Worm (Caenorhabditis elegans): ENCODE results near the gene Y56A3A.31.

The Y56A3A.31 gene

DNA sequence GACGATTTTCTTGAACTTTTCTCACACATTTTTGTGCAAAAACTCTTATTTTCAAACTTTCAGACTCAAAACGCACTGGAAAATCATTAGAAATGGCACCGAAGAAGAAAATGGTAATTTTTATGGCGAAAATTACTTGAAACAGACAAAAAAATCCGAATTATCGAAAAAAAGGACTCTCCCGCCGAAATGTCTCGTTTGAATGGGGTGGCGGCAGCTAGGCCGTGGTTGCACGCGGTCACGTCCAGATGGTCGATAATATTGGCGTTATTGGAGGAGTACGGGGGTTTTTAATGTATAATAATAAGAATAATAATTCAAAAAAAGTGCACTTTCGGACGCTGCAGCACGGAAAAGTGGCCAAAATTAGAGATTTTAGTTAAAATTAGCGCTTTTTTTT, at the start of gene Y56A3A.31:
Gene Y56A3A.31, plus strand, starts transcription at position 64 of the 400 bp plus-strand sequence.
- TF ChIP-seq zip-4 (GFP tag; optimal IDR thresholded peaks at IDR 0.05) (no peak), lin-39 (tag; optimal IDR thresholded peaks at IDR 0.05) (no peak), lin-35 (GFP tag; optimal IDR thresholded peaks at IDR 0.05) (peak; percentile 25 to 81), efl-1 (optimal IDR thresholded peaks at IDR 0.05) (peak; percentile 79 to 87), efl-1 (GFP tag; optimal IDR thresholded peaks at IDR 0.05 in 1 of 2) (peak; percentile 75 to 98), nhr-85 (tag) (peak; percentile 46), dpl-1 (GFP tag; optimal IDR thresholded peaks at IDR 0.05) (peak; percentile 39 to 80 (median 73)), mdl-1 (tag; optimal IDR thresholded peaks at IDR 0.05) (peak in 1 of 2 experiments; percentile 4)

DNA sequence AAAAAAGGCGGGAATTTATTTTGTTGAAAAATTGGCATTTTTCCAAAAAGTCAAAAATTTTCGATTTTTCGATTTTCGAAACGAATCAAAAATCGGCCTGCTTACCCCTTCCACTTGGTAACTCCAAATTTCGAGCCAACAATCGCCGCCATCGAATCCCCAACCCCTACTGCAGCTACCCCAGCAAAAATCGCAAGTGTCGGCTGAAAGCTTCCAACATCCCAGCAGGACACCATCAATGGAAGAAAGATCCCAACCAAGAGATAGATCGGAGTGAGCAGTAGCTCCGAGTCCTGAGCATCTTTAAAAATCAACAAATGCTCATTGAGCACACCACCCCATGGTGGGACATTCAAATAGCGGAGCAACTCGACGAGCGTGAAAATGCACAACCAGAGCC, 43.4 kb upstream of the Y56A3A.31 start:
- no peak for TF ChIP-seq ztf-11 (tag; optimal IDR thresholded peaks at IDR 0.05)
- no peak for TF ChIP-seq pqm-1 (tag; optimal IDR thresholded peaks at IDR 0.05)
- no peak for TF ChIP-seq Y116A8C.19 (tag; optimal IDR thresholded peaks at IDR 0.05; ENCODE audit: borderline replicate concordance)
- no peak for TF ChIP-seq fkh-4 (tag; optimal IDR thresholded peaks at IDR 0.05; ENCODE audit: borderline replicate concordance)
- 0 out of 2 replicates have a peak, but pooled peaks have one; percentile 2 for TF ChIP-seq nhr-19 (GFP tag; conservative IDR thresholded peaks at IDR 0.05)
- no peak for TF ChIP-seq efl-1 (optimal IDR thresholded peaks at IDR 0.05)
- TF ChIP-seq efl-1 (GFP tag; optimal IDR thresholded peaks at IDR 0.05 in 1 of 2), result peak in 1 of 2 experiments; percentile 54
- no peak for TF ChIP-seq xbp-1 (tag; optimal IDR thresholded peaks at IDR 0.05)
- no peak for TF ChIP-seq lin-35 (GFP tag; optimal IDR thresholded peaks at IDR 0.05)
- TF ChIP-seq alr-1 (tag; optimal IDR thresholded peaks at IDR 0.05; ENCODE audit: borderline replicate concordance), result no peak
- no peak for TF ChIP-seq unc-62 (GFP tag; optimal IDR thresholded peaks at IDR 0.05)
- no peak for TF ChIP-seq mef-2 (tag; optimal IDR thresholded peaks at IDR 0.05)
- no peak for TF ChIP-seq lin-15B (tag; optimal IDR thresholded peaks at IDR 0.05)

DNA sequence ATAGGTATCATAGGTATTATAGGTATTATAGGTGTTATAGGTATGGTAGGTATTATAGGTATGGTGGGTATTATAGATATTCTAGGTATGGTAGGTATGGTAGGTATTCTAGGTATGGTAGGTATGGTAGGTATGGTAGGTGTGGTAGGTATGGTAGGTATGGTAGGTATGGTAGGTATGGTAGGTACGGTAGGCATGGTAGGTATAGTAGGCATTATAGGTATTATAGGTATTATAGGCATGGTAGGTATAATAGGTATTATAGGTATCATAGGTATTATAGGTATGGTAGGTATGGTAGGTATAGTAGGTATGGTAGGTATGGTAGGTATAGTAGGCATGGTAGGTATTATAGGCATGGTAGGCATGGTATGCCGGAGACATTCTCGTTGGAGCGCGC, 42.3 kb upstream of the Y56A3A.31 start:
- TF ChIP-seq nhr-76 (tag; optimal IDR thresholded peaks at IDR 0.05) (no peak), tbx-2 (tag; optimal IDR thresholded peaks at IDR 0.05) (no peak), nhr-85 (tag) (peak; percentile 30), ceh-88 (GFP tag; IDR thresholded peaks at IDR 0.05) (no peak)

DNA sequence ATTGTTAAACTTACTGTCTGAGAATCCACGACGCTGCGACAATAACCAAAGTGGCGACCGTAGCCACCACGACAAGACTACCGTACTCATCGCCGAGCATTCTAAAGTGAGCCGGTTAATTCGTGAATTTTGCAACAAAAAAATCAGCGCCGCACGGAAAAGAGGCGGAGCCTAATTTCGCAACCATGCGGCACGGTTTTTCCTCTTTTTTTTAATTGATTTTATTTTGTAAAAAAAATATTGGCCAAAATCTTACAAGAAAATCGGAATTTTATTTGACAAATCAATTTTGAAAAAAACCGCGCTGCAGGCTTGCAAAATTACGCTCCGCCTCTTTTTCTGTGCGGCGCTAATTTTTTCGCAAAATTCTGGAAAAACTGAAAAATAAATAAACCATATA, 40.7 kb upstream of the Y56A3A.31 start, which contains the start of gene dolk-1:
Gene dolk-1, minus strand, starts transcription at position 101 of the 400 bp plus-strand sequence.
- TF ChIP-seq snpc-4 (tag; optimal IDR thresholded peaks at IDR 0.05), result no peak
- TF ChIP-seq nhr-76 (tag; optimal IDR thresholded peaks at IDR 0.05), result no peak
- no peak for TF ChIP-seq aly-2 (tag; optimal IDR thresholded peaks at IDR 0.05)
- TF ChIP-seq nhr-77 (tag; optimal IDR thresholded peaks at IDR 0.05), result no peak
- no peak for TF ChIP-seq skn-1 (tag; optimal IDR thresholded peaks at IDR 0.05)
- no peak for TF ChIP-seq nhr-20 (tag; optimal IDR thresholded peaks at IDR 0.05)
- no peak for TF ChIP-seq C34B4.2 (tag; optimal IDR thresholded peaks at IDR 0.05)
- no peak for TF ChIP-seq ets-5 (GFP tag; IDR thresholded peaks at IDR 0.05)
- TF ChIP-seq nhr-47 (tag; optimal IDR thresholded peaks at IDR 0.05), result no peak
- TF ChIP-seq xbp-1 (tag; optimal IDR thresholded peaks at IDR 0.05), result no peak

DNA sequence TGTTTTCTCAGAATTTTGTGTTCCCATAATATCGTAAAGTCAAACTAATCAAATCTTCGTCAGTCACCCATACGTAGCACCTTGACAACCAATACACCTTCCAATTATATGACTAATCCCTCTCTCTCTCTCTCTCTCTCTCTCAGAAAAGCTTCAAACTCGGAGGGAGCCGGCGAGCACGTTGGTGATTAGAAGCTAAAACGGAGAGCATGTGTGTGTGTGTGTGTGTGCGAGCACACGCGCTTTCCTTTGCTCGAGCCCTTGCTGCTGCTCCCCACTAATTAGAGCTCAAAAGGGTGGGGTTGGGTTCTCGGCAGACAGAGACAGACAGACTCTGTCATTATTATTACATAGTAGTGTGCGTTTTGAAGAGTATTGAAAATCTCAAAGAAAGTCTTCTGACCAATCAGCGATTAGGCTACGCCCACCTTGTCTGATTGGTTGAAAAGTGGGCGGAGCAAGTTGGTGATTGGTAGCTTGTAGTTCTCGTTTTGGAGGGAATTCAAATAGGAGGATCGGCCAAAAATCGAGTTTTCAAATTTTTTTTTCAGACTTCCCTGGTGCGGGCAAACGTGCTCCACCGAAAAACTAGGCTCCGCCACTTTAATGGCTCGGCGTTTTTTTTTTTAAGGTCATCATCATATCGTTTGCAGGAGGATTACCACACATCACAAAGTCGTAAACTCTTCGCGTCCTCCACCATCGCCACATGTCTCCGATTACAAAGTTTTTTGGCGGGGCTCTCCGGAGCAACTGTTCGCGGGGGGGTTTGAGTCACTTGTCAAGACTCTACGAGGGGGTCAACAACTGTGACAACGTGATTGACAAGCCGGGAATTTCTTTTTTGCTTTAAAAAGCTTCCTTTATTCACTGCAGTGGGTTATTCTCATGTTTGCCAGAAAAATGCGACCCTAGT, 39.0 kb upstream of the Y56A3A.31 start:
- TF ChIP-seq nhr-90 (tag; optimal IDR thresholded peaks at IDR 0.05; ENCODE audit: poor library complexity) (no peak), swsn-7 (tag; optimal IDR thresholded peaks at IDR 0.05) (peak; percentile 18), nhr-19 (GFP tag; conservative IDR thresholded peaks at IDR 0.05) (peak; percentile 42), ama-1 (optimal IDR thresholded peaks at IDR 0.05) (peak; percentile 14), nhr-71 (tag; optimal IDR thresholded peaks at IDR 0.05) (peak; percentile 66), xbp-1 (tag; optimal IDR thresholded peaks at IDR 0.05) (peak; percentile 79), nhr-47 (tag; optimal IDR thresholded peaks at IDR 0.05) (peak; percentile 64), lin-15B (tag; optimal IDR thresholded peaks at IDR 0.05) (no peak), lin-39 (tag; optimal IDR thresholded peaks at IDR 0.05) (no peak), lin-35 (GFP tag; optimal IDR thresholded peaks at IDR 0.05) (peak in 1 of 2 experiments; percentile 15), lsy-2 (tag; optimal IDR thresholded peaks at IDR 0.05) (peak in 1 of 2 experiments; percentile 9), sup-37 (GFP tag; optimal IDR thresholded peaks at IDR 0.05) (peak; percentile 26), fkh-8 (tag; optimal IDR thresholded peaks at IDR 0.05) (peak; percentile 89), pax-3 (tag; optimal IDR thresholded peaks at IDR 0.05) (peak; percentile 49), zag-1 (tag; optimal IDR thresholded peaks at IDR 0.05) (no peak), unc-98 (GFP tag; IDR thresholded peaks at IDR 0.05) (0 out of 2 replicates have a peak, but pooled peaks have one; percentile 37), rnt-1 (tag; optimal IDR thresholded peaks at IDR 0.05) (peak; percentile 74), ceh-8 (GFP tag; optimal IDR thresholded peaks at IDR 0.05) (peak; percentile 46), nhr-85 (tag) (peak; percentile 35), mep-1 (tag; optimal IDR thresholded peaks at IDR 0.05) (peak; percentile 1), dsc-1 (tag; optimal IDR thresholded peaks at IDR 0.05) (peak; percentile 83)
